Worm (Caenorhabditis elegans) whole organism, L2 larva: Measurements from ENCODE around the gene C30G7.3.

Experiments
- C34F6.9 ChIP-seq: fragments of 150-350 bp; optimal IDR thresholded peaks from 2 replicates; lab custom pipeline; 2014; ENCODE audit warnings: missing biosample characterization, missing genetic modification characterization
- F13H6.1 ChIP-seq: sonication (generic microtip); optimal IDR thresholded peaks from 2 replicates; lab custom pipeline; 2016; ENCODE audit warnings: missing genetic modification characterization, missing compliant biosample characterization
- Y55F3AM.14 ChIP-seq: fragments of 200-800 bp; sonication (Bioruptor generic); optimal IDR thresholded peaks from 2 replicates; lab custom pipeline; 2018; ENCODE audit warnings: mild to moderate bottlenecking, missing genetic modification characterization, missing compliant biosample characterization
- alr-1 ChIP-seq: fragments of 150-350 bp; optimal IDR thresholded peaks from 2 replicates; lab custom pipeline; 2014; ENCODE audit warnings: missing biosample characterization, missing genetic modification characterization
- ama-1 ChIP-seq: fragments of 150-350 bp; optimal IDR thresholded peaks from 2 replicates; lab custom pipeline; 2018; ENCODE audit warnings: inconsistent platforms
- blmp-1 ChIP-seq: sonication (generic microtip); optimal IDR thresholded peaks from 2 replicates; lab custom pipeline; 2017; ENCODE audit warnings: missing genetic modification characterization, mild to moderate bottlenecking, missing compliant biosample characterization, antibody characterized with exemption, moderate library complexity; ENCODE audit not compliant: insufficient read depth
- ceh-82 ChIP-seq: fragments of 150-350 bp; optimal IDR thresholded peaks from 2 replicates; lab custom pipeline; 2014; ENCODE audit warnings: missing biosample characterization, missing genetic modification characterization
- crh-2 ChIP-seq: sonication (generic microtip); optimal IDR thresholded peaks from 2 replicates; lab custom pipeline; 2017; ENCODE audit warnings: missing biosample characterization, missing genetic modification characterization
- egl-27 ChIP-seq: sonication (generic microtip); optimal IDR thresholded peaks from 3 replicates; lab custom pipeline; 2017; ENCODE audit warnings: missing biosample characterization, missing genetic modification reagents, missing genetic modification characterization
- elt-1 ChIP-seq: fragments of 150-350 bp; optimal IDR thresholded peaks from 2 replicates; lab custom pipeline; 2014; ENCODE audit warnings: missing biosample characterization, missing genetic modification characterization
- fos-1 ChIP-seq: fragments of 150-350 bp; optimal IDR thresholded peaks from 2 replicates; lab custom pipeline; 2014; ENCODE audit warnings: missing biosample characterization, missing genetic modification characterization
- lin-13 ChIP-seq: fragments of 150-350 bp; optimal IDR thresholded peaks from 2 replicates; lab custom pipeline; 2014; ENCODE audit warnings: missing biosample characterization, missing genetic modification reagents, missing genetic modification characterization
- lin-39 ChIP-seq: fragments of 150-350 bp; optimal IDR thresholded peaks from 2 replicates; lab custom pipeline; 2014; ENCODE audit warnings: missing biosample characterization, missing genetic modification reagents, missing genetic modification characterization
- lsy-2 ChIP-seq, 2 experiments: fragments of 150-350 bp in 1 of 2; sonication (generic microtip) in 1 of 2; optimal IDR thresholded peaks; 2 replicates each; lab custom pipeline; 2014 to 2017; ENCODE audit warnings: missing biosample characterization in 2 of 2, missing genetic modification characterization in 2 of 2
- nhr-10 ChIP-seq: sonication (generic microtip); optimal IDR thresholded peaks from 2 replicates; lab custom pipeline; 2017; ENCODE audit warnings: missing biosample characterization, missing genetic modification characterization
- nhr-129 ChIP-seq: fragments of 150-350 bp; optimal IDR thresholded peaks from 2 replicates; lab custom pipeline; 2014; ENCODE audit warnings: missing biosample characterization, missing genetic modification characterization
- nhr-237 ChIP-seq: fragments of 150-350 bp; optimal IDR thresholded peaks from 2 replicates; lab custom pipeline; 2014; ENCODE audit warnings: missing biosample characterization, missing genetic modification characterization
- nhr-77 ChIP-seq: fragments of 150-350 bp; optimal IDR thresholded peaks from 2 replicates; lab custom pipeline; 2014; ENCODE audit warnings: missing biosample characterization, missing genetic modification characterization
- peb-1 ChIP-seq: fragments of 150-350 bp; optimal IDR thresholded peaks from 2 replicates; lab custom pipeline; 2014; ENCODE audit warnings: missing biosample characterization, missing genetic modification characterization
- sem-4 ChIP-seq: fragments of 150-350 bp; optimal IDR thresholded peaks from 2 replicates; lab custom pipeline; 2014; ENCODE audit warnings: missing biosample characterization, missing genetic modification reagents, missing genetic modification characterization
- skn-1 ChIP-seq: sonication (generic microtip); optimal IDR thresholded peaks from 2 replicates; lab custom pipeline; 2017; ENCODE audit warnings: missing biosample characterization, missing genetic modification characterization
- sma-3 ChIP-seq: sonication (generic microtip); optimal IDR thresholded peaks from 2 replicates; lab custom pipeline; 2016; ENCODE audit warnings: missing genetic modification reagents, missing genetic modification characterization, missing compliant biosample characterization
- sma-9 ChIP-seq, 2 experiments: fragments of 150-350 bp in 1 of 2; sonication (generic microtip) in 1 of 2; optimal IDR thresholded peaks; 2 replicates each; lab custom pipeline; 2014 to 2016; ENCODE audit warnings: missing genetic modification characterization in 2 of 2, mild to moderate bottlenecking in 1 of 2, missing biosample characterization in 1 of 2, missing compliant biosample characterization in 1 of 2, missing genetic modification reagents in 1 of 2, moderate library complexity in 1 of 2
- unc-39 ChIP-seq: fragments of 150-350 bp; optimal IDR thresholded peaks from 2 replicates; lab custom pipeline; 2014; ENCODE audit warnings: missing biosample characterization, missing genetic modification characterization
- unc-55 ChIP-seq: fragments of 150-350 bp; sonication (generic microtip); optimal IDR thresholded peaks from 3 replicates; lab custom pipeline; 2014; ENCODE audit warnings: missing biosample characterization, missing genetic modification reagents, missing genetic modification characterization
- unc-62 ChIP-seq: fragments of 150-350 bp; optimal IDR thresholded peaks from 2 replicates; lab custom pipeline; 2014; ENCODE audit warnings: missing biosample characterization, missing genetic modification reagents, missing genetic modification characterization
- zag-1 ChIP-seq: fragments of 150-350 bp; optimal IDR thresholded peaks from 2 replicates; lab custom pipeline; 2014; ENCODE audit warnings: missing biosample characterization, missing genetic modification characterization
- ztf-1 ChIP-seq: fragments of 200-800 bp; sonication (Bioruptor generic); conservative IDR thresholded peaks from 2 replicates; pipeline ENCODE4 v1.3.6; 2022; ENCODE audit warnings: missing genetic modification characterization, missing compliant biosample characterization
- ztf-11 ChIP-seq: sonication (generic microtip); optimal IDR thresholded peaks from 2 replicates; lab custom pipeline; 2017; ENCODE audit warnings: missing biosample characterization, missing genetic modification characterization
- ztf-4 ChIP-seq: fragments of 150-350 bp; optimal IDR thresholded peaks from 2 replicates; lab custom pipeline; 2014; ENCODE audit warnings: missing biosample characterization, missing genetic modification characterization

The C30G7.3 gene

DNA sequence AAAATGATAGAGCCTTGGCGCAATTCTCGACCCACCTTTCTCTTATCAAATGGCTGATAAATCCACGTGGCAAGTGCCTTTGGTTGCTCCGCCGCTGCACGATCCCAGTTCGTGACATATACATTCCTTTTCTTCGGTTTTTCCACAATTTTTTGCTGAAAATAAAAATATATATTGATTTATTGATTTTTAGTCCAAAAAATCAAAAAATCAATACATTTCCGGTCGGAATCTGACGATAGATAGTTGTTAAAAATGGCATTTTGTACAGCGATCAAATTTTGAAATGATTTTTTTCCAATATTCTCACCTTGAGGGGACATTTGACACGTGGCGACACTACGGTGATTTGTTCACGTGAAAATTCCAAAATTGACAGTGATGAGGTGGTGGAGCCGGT, 1.7 kb downstream of the C30G7.3 start:
- TF ChIP-seq fos-1 = no peak
- no peak for TF ChIP-seq peb-1 (tag; lab: Kevin White, UChicago)
- TF ChIP-seq, all 48 proteins: peak for 0

DNA sequence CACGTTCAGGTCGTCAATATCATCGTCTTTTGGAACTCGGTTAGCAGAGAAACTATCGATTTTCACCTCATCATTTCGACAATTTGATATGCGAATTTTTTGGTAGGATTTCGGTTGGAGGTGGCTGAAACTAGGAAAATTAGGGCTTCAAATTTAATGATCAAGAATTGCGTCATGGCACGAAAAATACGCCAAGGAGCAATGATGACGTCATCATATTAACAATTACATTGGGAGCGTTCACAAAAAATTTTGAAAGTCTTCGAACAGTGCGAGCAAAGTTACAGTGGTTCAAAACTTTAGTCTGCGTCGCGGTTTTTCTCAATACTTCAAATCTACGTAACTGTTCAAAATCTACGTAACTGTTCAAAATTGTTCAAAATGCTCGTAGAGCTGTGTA, 2.6 kb downstream of the C30G7.3 start:
- TF ChIP-seq ama-1 (no peak), C34F6.9 (no peak), ceh-82 (tag; lab: Kevin White, UChicago) (no peak)

DNA sequence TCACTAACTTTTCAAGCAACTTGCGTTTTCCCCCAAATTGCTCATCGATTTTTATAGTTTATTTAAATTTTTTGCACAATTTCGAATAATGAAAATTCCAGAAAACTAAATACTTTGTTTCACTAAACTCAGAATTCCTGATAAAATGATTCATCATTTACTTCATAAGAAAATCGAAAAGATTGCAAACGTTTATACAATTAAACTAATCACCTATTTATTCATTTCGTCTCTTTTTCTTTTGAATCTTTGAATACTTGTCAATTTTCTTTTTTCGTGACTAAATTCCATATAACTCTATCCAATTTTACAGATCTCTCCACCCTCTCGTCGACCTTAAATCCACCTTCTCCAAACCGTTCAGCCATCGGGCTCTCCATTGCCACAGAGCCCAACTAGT, 8.9 kb downstream of the C30G7.3 start, which contains the start of gene C30G7.2:
Gene C30G7.2 (plus strand): TSS at position 301 of the 400 bp plus-strand sequence.
- no peak for TF ChIP-seq C34F6.9
- TF ChIP-seq elt-1 (tag; lab: Kevin White, UChicago) = no peak
- no peak for TF ChIP-seq sma-9 (GFP tag; optimal IDR thresholded peaks at IDR 0.05; lab: Kevin White, UChicago)
- TF ChIP-seq sma-9 (tag; optimal IDR thresholded peaks at IDR 0.05; lab: Kevin White, UChicago) = no peak
- no peak for TF ChIP-seq fos-1
- no peak for TF ChIP-seq ztf-1 (GFP tag; lab: Robert Waterston, UW)
- TF ChIP-seq ztf-11 (tag; lab: Kevin White, UChicago) = no peak
- no peak for TF ChIP-seq lin-13 (GFP tag; lab: Kevin White, UChicago)
- no peak for TF ChIP-seq nhr-10
- no peak for TF ChIP-seq egl-27 (tag; lab: Kevin White, UChicago)
- TF ChIP-seq nhr-237 = no peak
- no peak for TF ChIP-seq unc-62 (GFP tag; lab: Kevin White, UChicago)
- no peak for TF ChIP-seq sma-3 (GFP tag; lab: Kevin White, UChicago)
- no peak for TF ChIP-seq alr-1 (tag; lab: Kevin White, UChicago)
- TF ChIP-seq nhr-77 (tag; lab: Kevin White, UChicago) = no peak
- no peak for TF ChIP-seq ztf-4 (tag; lab: Kevin White, UChicago)
- TF ChIP-seq blmp-1 = no peak

DNA sequence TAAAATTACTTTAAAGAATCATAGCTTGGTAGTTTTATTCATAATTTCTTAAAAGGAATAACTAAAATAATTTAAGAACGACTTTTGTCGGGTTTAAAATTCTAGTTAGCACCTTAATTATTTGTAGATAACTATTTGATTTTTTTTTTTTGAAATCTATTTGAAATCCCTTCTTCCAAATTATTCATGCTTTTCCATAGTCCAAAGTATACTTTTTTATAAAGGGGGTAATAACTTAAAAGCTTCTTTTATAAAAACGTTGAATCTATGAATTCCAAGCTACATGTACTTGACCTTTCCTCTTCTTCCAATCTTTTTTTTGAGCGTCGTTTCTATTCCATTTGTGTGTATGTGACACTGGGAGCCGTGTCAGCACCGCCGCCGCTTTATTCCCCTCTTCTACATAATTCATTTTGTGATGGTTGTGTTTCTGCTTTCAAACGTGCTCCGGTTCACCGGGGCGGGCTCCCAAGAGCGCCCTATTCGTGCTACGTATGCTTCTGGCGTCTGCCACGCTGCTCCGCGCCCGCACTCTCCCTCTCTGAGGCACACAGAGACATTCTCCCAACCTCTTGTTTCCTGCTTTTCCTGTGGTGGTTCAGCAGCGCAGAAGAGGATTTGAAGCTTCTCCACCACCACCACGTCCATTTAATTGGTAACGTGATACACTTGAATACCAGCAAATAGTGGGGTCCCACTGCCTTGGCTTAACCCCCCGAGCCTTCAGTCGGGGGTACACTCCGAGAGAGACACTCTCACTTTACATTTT, 11.9 kb downstream of the C30G7.3 start:
- TF ChIP-seq alr-1 (tag; lab: Kevin White, UChicago) (no peak), unc-55 (GFP tag; lab: Kevin White, UChicago) (no peak), sem-4 (tag; lab: Kevin White, UChicago) (no peak), ztf-4 (tag; lab: Kevin White, UChicago) (no peak), unc-39 (tag; lab: Kevin White, UChicago) (no peak)

DNA sequence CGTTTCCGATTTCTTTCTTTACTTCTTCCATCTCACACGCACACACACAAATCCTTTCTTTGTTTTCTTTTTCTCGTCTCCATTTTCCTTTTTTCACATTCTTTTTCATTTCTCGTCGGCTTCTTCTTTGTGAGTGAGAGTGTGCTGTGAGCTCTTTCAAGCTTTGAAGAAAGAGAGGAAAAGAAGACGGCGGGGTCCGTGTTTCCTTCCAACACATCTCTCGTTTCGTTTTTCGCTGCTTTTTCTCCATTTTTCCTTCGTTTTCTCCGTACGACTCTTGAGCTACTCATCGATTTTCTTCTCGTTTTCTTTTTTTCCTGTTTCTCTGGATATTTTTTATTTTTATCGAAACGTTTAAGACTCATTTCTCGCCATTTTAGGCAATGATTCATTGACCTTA, 15.3 kb downstream of the C30G7.3 start:
- TF ChIP-seq crh-2 (tag; lab: Kevin White, UChicago) = peak; percentile 46
- peak; percentile 3 for TF ChIP-seq Y55F3AM.14 (GFP tag; lab: Kevin White, UChicago)
- peak; percentile 44 for TF ChIP-seq nhr-129 (tag; lab: Kevin White, UChicago)
- TF ChIP-seq lsy-2 (tag; optimal IDR thresholded peaks at IDR 0.05; lab: Kevin White, UChicago) = peak in 1 of 2 experiments; percentile 31
- TF ChIP-seq F13H6.1 (tag; lab: Kevin White, UChicago) = peak; percentile 7
- no peak for TF ChIP-seq nhr-237
- TF ChIP-seq unc-55 (GFP tag; lab: Kevin White, UChicago) = peak; percentile 93
- peak; percentile 70 for TF ChIP-seq C34F6.9
- no peak for TF ChIP-seq fos-1
- TF ChIP-seq skn-1 (tag; lab: Kevin White, UChicago) = no peak

DNA sequence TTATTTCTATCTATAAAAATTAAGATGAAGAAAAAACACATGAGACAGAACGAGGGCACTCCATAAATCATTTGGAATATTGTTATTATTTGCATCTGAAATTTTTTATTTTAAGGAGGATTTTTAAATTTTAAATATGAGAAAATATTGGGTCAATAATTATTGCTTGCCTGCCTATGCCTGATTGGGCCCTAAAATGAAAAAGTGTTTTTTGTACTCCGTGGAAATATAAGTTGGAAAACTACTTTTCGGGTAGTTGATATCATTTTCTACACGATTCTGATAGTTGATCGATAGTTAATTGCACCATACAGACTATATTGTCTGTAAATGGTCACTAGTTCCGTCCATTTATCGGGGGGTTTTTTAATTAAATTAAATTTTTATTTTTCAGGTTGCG, 17.3 kb downstream of the C30G7.3 start, which contains the start of gene srg-55:
Gene srg-55 (minus strand): TSS at position 101 of the 400 bp plus-strand sequence.
- TF ChIP-seq unc-62 (GFP tag; lab: Kevin White, UChicago) (no peak), ztf-1 (GFP tag; lab: Robert Waterston, UW) (no peak), elt-1 (tag; lab: Kevin White, UChicago) (no peak), zag-1 (no peak), crh-2 (tag; lab: Kevin White, UChicago) (no peak), lin-39 (tag; lab: Kevin White, UChicago) (no peak), peb-1 (tag; lab: Kevin White, UChicago) (no peak)
- TF ChIP-seq, all 48 proteins: peak for 0
